Worm (Caenorhabditis elegans): ENCODE data around the gene rab-1.
A peak's percentile ranks its signal among the peaks of the same experiment; 100 is the strongest.

DNA sequence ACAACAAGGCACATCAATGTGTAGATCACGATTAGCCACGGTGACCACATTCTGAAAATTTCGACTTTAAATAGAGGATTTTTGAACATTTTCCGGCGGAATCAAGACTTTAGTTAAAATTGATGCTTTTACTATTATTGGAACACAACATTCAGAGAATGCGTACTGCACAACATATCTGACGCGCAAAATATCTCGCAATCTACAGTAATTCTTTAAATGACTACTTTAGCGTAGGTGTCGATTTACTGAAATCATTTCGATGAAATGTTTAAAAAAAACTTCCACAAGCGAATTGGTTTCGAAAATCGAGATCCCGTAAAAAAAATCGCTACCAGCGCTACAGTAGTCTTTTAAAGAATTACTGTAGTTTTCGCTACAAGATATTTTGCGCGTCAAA lies 43.3 kb downstream of the rab-1 start, which contains the start of gene Y50D4A.10:
- TF ChIP-seq unc-62 (GFP tag; optimal IDR thresholded peaks at IDR 0.05) (no peak), zip-8 (tag; optimal IDR thresholded peaks at IDR 0.05) (peak; percentile 84), snpc-4 (tag; optimal IDR thresholded peaks at IDR 0.05) (no peak), unc-39 (tag; optimal IDR thresholded peaks at IDR 0.05) (no peak), nhr-12 (tag; optimal IDR thresholded peaks at IDR 0.05) (no peak), nhr-237 (tag; optimal IDR thresholded peaks at IDR 0.05) (no peak), nhr-2 (tag; optimal IDR thresholded peaks at IDR 0.05) (no peak), mls-2 (tag; optimal IDR thresholded peaks at IDR 0.05) (no peak), ztf-11 (tag; optimal IDR thresholded peaks at IDR 0.05) (no peak), lin-13 (tag; optimal IDR thresholded peaks at IDR 0.05) (no peak), tbx-8 (GFP tag; optimal IDR thresholded peaks at IDR 0.05) (no peak), M03D4.4 (tag; optimal IDR thresholded peaks at IDR 0.05) (no peak), mep-1 (tag; optimal IDR thresholded peaks at IDR 0.05) (no peak)

Data from whole organism, mixed stage, embryonic.